Worm (Caenorhabditis elegans): ENCODE measurements around the gene ZK418.7.
A peak's percentile ranks its signal among the peaks of the same experiment; 100 is the strongest.

ZK418.7 gene

ce11 chrIII:7116615-7117252 is 36.1 kb upstream of the ZK418.7 start:
- no peak for TF ChIP-seq Y95B8A.8 (GFP tag; IDR thresholded peaks at IDR 0.05)
- TF ChIP-seq snpc-4 (GFP tag; optimal IDR thresholded peaks at IDR 0.05): no peak
- peak in 1 of 4 experiments; percentile 14 for TF ChIP-seq snpc-4 (tag; optimal IDR thresholded peaks at IDR 0.05)
- TF ChIP-seq aptf-2 (GFP tag; conservative IDR thresholded peaks at IDR 0.05): no peak
- TF ChIP-seq lsy-27 (tag; optimal IDR thresholded peaks at IDR 0.05; ENCODE audit: borderline replicate concordance, insufficient read depth): no peak
- no peak for TF ChIP-seq ztf-25 (GFP tag; IDR thresholded peaks at IDR 0.05)
- TF ChIP-seq lin-40 (tag; optimal IDR thresholded peaks at IDR 0.05): peak; percentile 46
- TF ChIP-seq tbp1 (GFP tag; optimal IDR thresholded peaks at IDR 0.05): peak; percentile 21
- TF ChIP-seq nhr-80 (tag; optimal IDR thresholded peaks at IDR 0.05): peak; percentile 69
- TF ChIP-seq F10E7.11 (tag; optimal IDR thresholded peaks at IDR 0.05): no peak
- TF ChIP-seq ZK185.1 (tag; optimal IDR thresholded peaks at IDR 0.05; ENCODE audit: poor library complexity, severe bottlenecking): peak; percentile 21
- TF ChIP-seq unc-130 (GFP tag; optimal IDR thresholded peaks at IDR 0.05): no peak
- no peak for TF ChIP-seq Y56A3A.18 (GFP tag; IDR thresholded peaks at IDR 0.05)
- TF ChIP-seq ets-4 (GFP tag; optimal IDR thresholded peaks at IDR 0.05): no peak
- TF ChIP-seq nhr-90 (tag; optimal IDR thresholded peaks at IDR 0.05): no peak
- TF ChIP-seq repo-1 (tag; optimal IDR thresholded peaks at IDR 0.05): peak; percentile 21
- TF ChIP-seq mel-28 (tag; optimal IDR thresholded peaks at IDR 0.05; ENCODE audit: borderline replicate concordance): no peak
- no peak for TF ChIP-seq egl-44 (GFP tag; IDR thresholded peaks at IDR 0.05)
- TF ChIP-seq ceh-91 (GFP tag; IDR thresholded peaks at IDR 0.05): no peak
- no peak for TF ChIP-seq K12H6.12 (tag; optimal IDR thresholded peaks at IDR 0.05)
- no peak for TF ChIP-seq cebp-1 (GFP tag; IDR thresholded peaks at IDR 0.05)
- peak; percentile 72 for TF ChIP-seq cebp-1 (tag; optimal IDR thresholded peaks at IDR 0.05)
- TF ChIP-seq mcd-1 (GFP tag; IDR thresholded peaks at IDR 0.05): peak; percentile 33; the same call in 1 of the 2 replicates
- TF ChIP-seq hmg-1.2 (GFP tag; IDR thresholded peaks at IDR 0.05): peak; percentile 79
- TF ChIP-seq lin-54 (GFP tag; optimal IDR thresholded peaks at IDR 0.05): peak; percentile 35
- TF ChIP-seq ztf-22 (GFP tag; optimal IDR thresholded peaks at IDR 0.05): no peak
- no peak for TF ChIP-seq lag-1 (GFP tag; IDR thresholded peaks at IDR 0.05)
- TF ChIP-seq mes-4 (tag; optimal IDR thresholded peaks at IDR 0.05): no peak
- TF ChIP-seq attf-5 (GFP tag; optimal IDR thresholded peaks at IDR 0.05): peak; percentile 71
- TF ChIP-seq die-1 (tag; optimal IDR thresholded peaks at IDR 0.05): no peak
- no peak for TF ChIP-seq ccch-3 (GFP tag; optimal IDR thresholded peaks at IDR 0.05)
- TF ChIP-seq nfya-2 (GFP tag; IDR thresholded peaks at IDR 0.05): no peak
- no peak for TF ChIP-seq pha-4 (tag; optimal IDR thresholded peaks at IDR 0.05)
- no peak for TF ChIP-seq snpc-1.3 (tag; optimal IDR thresholded peaks at IDR 0.05; ENCODE audit: insufficient read depth)
- TF ChIP-seq ekl-4 (GFP tag; IDR thresholded peaks at IDR 0.05): no peak
- TF ChIP-seq F33H1.4 (GFP tag; IDR thresholded peaks at IDR 0.05): no peak
- TF ChIP-seq ceh-40 (GFP tag; IDR thresholded peaks at IDR 0.05): no peak
- TF ChIP-seq let-526 (GFP tag; IDR thresholded peaks at IDR 0.05): no peak
- no peak for TF ChIP-seq hsf-1 (GFP tag; IDR thresholded peaks at IDR 0.05)
- TF ChIP-seq nhr-27 (tag; optimal IDR thresholded peaks at IDR 0.05): no peak
- no peak for TF ChIP-seq tbx-9 (tag; optimal IDR thresholded peaks at IDR 0.05; ENCODE audit: borderline replicate concordance)
- no peak for TF ChIP-seq B0019.2 (GFP tag; conservative IDR thresholded peaks at IDR 0.05)
- TF ChIP-seq rpc-1 (optimal IDR thresholded peaks at IDR 0.05): no peak
- TF ChIP-seq rpc-1 (tag; optimal IDR thresholded peaks at IDR 0.05): no peak
- no peak for TF ChIP-seq F52B5.7 (tag; optimal IDR thresholded peaks at IDR 0.05)
